Fruit fly (Drosophila melanogaster) whole organism, wandering third instar larva: Measurements from ENCODE around the gene CG4660.

Experiments used
- Abd-B ChIP-seq: fragments of >200 bp; optimal IDR thresholded peaks from 2 replicates; lab custom pipeline; 2017; ENCODE audit warnings: missing biosample characterization, missing genetic modification characterization
- CG32264 ChIP-seq: fragments of 200-800 bp; sonication (Bioruptor generic); optimal IDR thresholded peaks from 2 replicates; lab custom pipeline; 2016; ENCODE audit warnings: missing biosample characterization, missing genetic modification characterization
- CG9705 ChIP-seq: fragments of 200-800 bp; sonication (Bioruptor generic); optimal IDR thresholded peaks from 2 replicates; lab custom pipeline; 2018; ENCODE audit warnings: missing biosample characterization, mild to moderate bottlenecking, missing genetic modification characterization
- CrebA ChIP-seq: fragments of 200-800 bp; sonication (Bioruptor generic); optimal IDR thresholded peaks from 2 replicates; lab custom pipeline; 2016; ENCODE audit warnings: missing biosample characterization, mild to moderate bottlenecking, missing genetic modification characterization, borderline replicate concordance
- Dif ChIP-seq: fragments of 200-275, 200-300 bp; sonication (Bioruptor generic); optimal IDR thresholded peaks from 2 replicates; lab custom pipeline; 2018; ENCODE audit warnings: missing biosample characterization, missing genetic modification characterization; ENCODE audit not compliant: partially characterized antibody
- HLH106 ChIP-seq: fragments of 200-800 bp; optimal IDR thresholded peaks from 3 replicates; lab custom pipeline; 2019; ENCODE audit warnings: missing biosample characterization, mild to moderate bottlenecking, missing genetic modification characterization, moderate library complexity
- Hnf4 ChIP-seq: fragments of 200-800 bp; sonication (Bioruptor generic); optimal IDR thresholded peaks from 2 replicates; lab custom pipeline; 2016; ENCODE audit warnings: missing biosample characterization, mild to moderate bottlenecking, missing genetic modification characterization
- Hr78 ChIP-seq: fragments of >200 bp; optimal IDR thresholded peaks from 2 replicates; lab custom pipeline; 2017; ENCODE audit warnings: missing biosample characterization, missing genetic modification characterization
- Hr83 ChIP-seq: fragments of 200-300 bp; sonication (Bioruptor generic); optimal IDR thresholded peaks from 2 replicates; lab custom pipeline; 2016; ENCODE audit warnings: missing biosample characterization, mild to moderate bottlenecking, missing genetic modification characterization, moderate library complexity; ENCODE audit not compliant: poor library complexity, severe bottlenecking
- Jra ChIP-seq: sonication (Bioruptor generic); optimal IDR thresholded peaks from 2 replicates; lab custom pipeline; 2016; ENCODE audit warnings: missing biosample characterization, missing genetic modification characterization
- Mio ChIP-seq: sonication (Bioruptor generic); optimal IDR thresholded peaks from 2 replicates; lab custom pipeline; 2016; ENCODE audit warnings: missing biosample characterization, missing genetic modification characterization
- Myc ChIP-seq: fragments of >200 bp; optimal IDR thresholded peaks from 2 replicates; lab custom pipeline; 2017
- OdsH ChIP-seq: fragments of 200-800 bp; sonication (Bioruptor generic); optimal IDR thresholded peaks from 2 replicates; lab custom pipeline; 2016; ENCODE audit warnings: missing biosample characterization, mild to moderate bottlenecking, missing genetic modification characterization
- Rel ChIP-seq, 2 experiments: fragments of 200-800 bp; sonication (Bioruptor generic) in 1 of 2; optimal IDR thresholded peaks; 2 replicates in 1 of 2; 3 replicates in 1 of 2; lab custom pipeline; 2016 to 2019; ENCODE audit warnings: mild to moderate bottlenecking in 2 of 2, missing biosample characterization in 2 of 2, missing genetic modification characterization in 2 of 2, moderate library complexity in 1 of 2
- Sp1 ChIP-seq: fragments of 200-800 bp; sonication (Bioruptor generic); optimal IDR thresholded peaks from 3 replicates; lab custom pipeline; 2019; ENCODE audit warnings: missing biosample characterization, mild to moderate bottlenecking, missing genetic modification characterization, moderate library complexity
- Vsx2 ChIP-seq: fragments of 200-300, 225-300 bp; sonication (Bioruptor generic); optimal IDR thresholded peaks from 2 replicates; lab custom pipeline; 2018; ENCODE audit warnings: missing biosample characterization, missing genetic modification characterization; ENCODE audit not compliant: partially characterized antibody
- br ChIP-seq: fragments of 200-800 bp; sonication (Bioruptor generic); optimal IDR thresholded peaks from 2 replicates; lab custom pipeline; 2016; ENCODE audit warnings: missing biosample characterization, missing genetic modification characterization
- brk ChIP-seq: fragments of 200-800 bp; sonication (Bioruptor generic); optimal IDR thresholded peaks from 2 replicates; lab custom pipeline; 2016; ENCODE audit warnings: missing biosample characterization, mild to moderate bottlenecking, missing genetic modification characterization
- dl ChIP-seq, 2 experiments: fragments of 175-275, 200-275 bp in 1 of 2; fragments of 200-275 bp in 1 of 2; sonication (Bioruptor generic); optimal IDR thresholded peaks; lab custom pipeline; 2018; ENCODE audit warnings: mild to moderate bottlenecking in 2 of 2, missing biosample characterization in 2 of 2, missing genetic modification characterization in 2 of 2, moderate library complexity in 2 of 2; ENCODE audit not compliant: partially characterized antibody in 2 of 2, insufficient read depth in 1 of 2
- dmrt93B ChIP-seq: fragments of 200-800 bp; sonication (Bioruptor generic); optimal IDR thresholded peaks from 2 replicates; lab custom pipeline; 2018; ENCODE audit warnings: missing biosample characterization, mild to moderate bottlenecking, missing genetic modification characterization
- dsf ChIP-seq: sonication (Bioruptor generic); optimal IDR thresholded peaks from 2 replicates; lab custom pipeline; 2016; ENCODE audit warnings: missing biosample characterization, missing genetic modification characterization, borderline replicate concordance
- ey ChIP-seq: fragments of 200-800 bp; sonication (Bioruptor generic); optimal IDR thresholded peaks from 2 replicates; lab custom pipeline; 2016; ENCODE audit warnings: missing biosample characterization, missing genetic modification characterization
- foxo ChIP-seq, 2 experiments: fragments of 200-800 bp; sonication (Bioruptor generic); optimal IDR thresholded peaks; 2 replicates in 1 of 2; 3 replicates in 1 of 2; lab custom pipeline; 2016 to 2017; ENCODE audit warnings: missing biosample characterization in 2 of 2, missing genetic modification characterization in 2 of 2
- fru ChIP-seq: fragments of 200-800 bp; sonication (Bioruptor generic); optimal IDR thresholded peaks from 3 replicates; lab custom pipeline; 2016; ENCODE audit warnings: missing biosample characterization, mild to moderate bottlenecking, missing genetic modification characterization
- h ChIP-seq: fragments of 200-800 bp; sonication (Bioruptor generic); optimal IDR thresholded peaks from 3 replicates; lab custom pipeline; 2016; ENCODE audit warnings: missing biosample characterization, mild to moderate bottlenecking, missing genetic modification characterization
- jim ChIP-seq: fragments of 175-275, 200-325 bp; sonication (Bioruptor generic); optimal IDR thresholded peaks from 2 replicates; lab custom pipeline; 2016; ENCODE audit warnings: missing biosample characterization, mild to moderate bottlenecking, missing genetic modification characterization
- pan ChIP-seq: fragments of >200 bp; optimal IDR thresholded peaks from 2 replicates; lab custom pipeline; 2017
- psq ChIP-seq: fragments of 200-800 bp; sonication (Bioruptor generic); optimal IDR thresholded peaks from 3 replicates; lab custom pipeline; 2017; ENCODE audit warnings: missing biosample characterization, mild to moderate bottlenecking, missing genetic modification characterization, moderate library complexity
- rgr ChIP-seq: fragments of 200-800 bp; sonication (Bioruptor generic); optimal IDR thresholded peaks from 3 replicates; lab custom pipeline; 2016; ENCODE audit warnings: missing biosample characterization, mild to moderate bottlenecking, missing genetic modification characterization
- sage ChIP-seq: fragments of 200-800 bp; sonication (Bioruptor generic); optimal IDR thresholded peaks from 2 replicates; lab custom pipeline; 2016; ENCODE audit warnings: missing biosample characterization, mild to moderate bottlenecking, missing genetic modification characterization
- tai ChIP-seq: sonication (Bioruptor generic); optimal IDR thresholded peaks from 2 replicates; lab custom pipeline; 2016; ENCODE audit warnings: missing biosample characterization, missing genetic modification characterization
- usp ChIP-seq: fragments of >200 bp; optimal IDR thresholded peaks from 2 replicates; lab custom pipeline; 2017; ENCODE audit warnings: missing biosample characterization, missing genetic modification characterization
- woc ChIP-seq: sonication (Bioruptor generic); optimal IDR thresholded peaks from 2 replicates; lab custom pipeline; 2016; ENCODE audit warnings: missing biosample characterization, mild to moderate bottlenecking, missing genetic modification characterization

The CG4660 gene

dm6 chrX:6067281-6068008 lies 13.7 kb downstream of the CG4660 start, which contains the start of gene CG5928:
TSS of gene CG5928 (plus strand) at chrX:6067958.
- no peak for TF ChIP-seq foxo (GFP tag; optimal IDR thresholded peaks at IDR 0.05; lab: Kevin White, UChicago)
- TF ChIP-seq brk (GFP tag; lab: Kevin White, UChicago) = no peak
- no peak for TF ChIP-seq Myc (lab: Kevin White, UChicago)
- TF ChIP-seq Hnf4 = no peak
- no peak for TF ChIP-seq Vsx2
- TF ChIP-seq ey (GFP tag; lab: Kevin White, UChicago) = no peak
- TF ChIP-seq Sp1 = no peak
- TF ChIP-seq woc (GFP tag; lab: Kevin White, UChicago) = no peak
- TF ChIP-seq CG9705 (GFP tag; lab: Kevin White, UChicago) = no peak
- TF ChIP-seq usp (GFP tag; lab: Kevin White, UChicago) = no peak

- TF ChIP-seq fru (GFP tag; lab: Kevin White, UChicago) (no peak), jim (GFP tag; lab: Kevin White, UChicago) (no peak), h (no peak), Dif (GFP tag; lab: Kevin White, UChicago) (no peak), sage (GFP tag; lab: Kevin White, UChicago) (no peak), tai (GFP tag; lab: Kevin White, UChicago) (no peak), foxo (GFP tag; optimal IDR thresholded peaks at IDR 0.05; lab: Kevin White, UChicago) (no peak), woc (GFP tag; lab: Kevin White, UChicago) (no peak), brk (GFP tag; lab: Kevin White, UChicago) (no peak), HLH106 (tag; lab: Kevin White, UChicago) (no peak), Sp1 (no peak), dsf (GFP tag; lab: Kevin White, UChicago) (no peak), CrebA (no peak), Hnf4 (no peak)
Measured at dm6 chrX:6066316-6066715, 14.9 kb downstream of the CG4660 start, which contains the start of gene CG43115. TSS of gene CG43115 (minus strand) at chrX:6066416.

dm6 chrX:6064508-6064907 lies 16.7 kb downstream of the CG4660 start:
- TF ChIP-seq h (no peak), pan (lab: Kevin White, UChicago) (no peak), psq (no peak), CG32264 (GFP tag; lab: Kevin White, UChicago) (no peak), Mio (no peak), OdsH (GFP tag; lab: Kevin White, UChicago) (no peak), usp (GFP tag; lab: Kevin White, UChicago) (no peak), dl (GFP tag; optimal IDR thresholded peaks at IDR 0.05; lab: Kevin White, UChicago; ENCODE audit: insufficient read depth in 1 of 2, partially characterized antibody in 2 of 2) (no peak), Hr83 (GFP tag; lab: Kevin White, UChicago) (no peak)

dm6 chrX:6062160-6062559 lies 19.0 kb downstream of the CG4660 start:
- TF ChIP-seq tai (GFP tag; lab: Kevin White, UChicago) = no peak
- no peak for TF ChIP-seq ey (GFP tag; lab: Kevin White, UChicago)
- TF ChIP-seq sage (GFP tag; lab: Kevin White, UChicago) = no peak
- TF ChIP-seq Vsx2 = no peak
- no peak for TF ChIP-seq Rel (GFP tag; optimal IDR thresholded peaks at IDR 0.05; lab: Kevin White, UChicago)
- peak; percentile 100 for TF ChIP-seq Rel (tag; optimal IDR thresholded peaks at IDR 0.05; lab: Kevin White, UChicago)
- no peak for TF ChIP-seq jim (GFP tag; lab: Kevin White, UChicago)
- TF ChIP-seq h = peak; percentile 38

- TF ChIP-seq Myc (lab: Kevin White, UChicago) = no peak
- no peak for TF ChIP-seq sage (GFP tag; lab: Kevin White, UChicago)
- no peak for TF ChIP-seq brk (GFP tag; lab: Kevin White, UChicago)
- peak; percentile 71 for TF ChIP-seq fru (GFP tag; lab: Kevin White, UChicago)
- TF ChIP-seq Jra (GFP tag; lab: Kevin White, UChicago) = no peak
- no peak for TF ChIP-seq Hr78 (GFP tag; lab: Kevin White, UChicago)
- peak; percentile 5 for TF ChIP-seq HLH106 (tag; lab: Kevin White, UChicago)
- no peak for TF ChIP-seq jim (GFP tag; lab: Kevin White, UChicago)
- TF ChIP-seq foxo (GFP tag; optimal IDR thresholded peaks at IDR 0.05; lab: Kevin White, UChicago) = peak in 1 of 2 experiments; percentile 63
- TF ChIP-seq psq = peak; percentile 1
- no peak for TF ChIP-seq dsf (GFP tag; lab: Kevin White, UChicago)
- TF ChIP-seq br = peak; percentile 47
- TF ChIP-seq rgr (GFP tag; lab: Kevin White, UChicago) = peak; percentile 52
- peak; percentile 18 for TF ChIP-seq OdsH (GFP tag; lab: Kevin White, UChicago)
- peak; percentile 20 for TF ChIP-seq dmrt93B (GFP tag; lab: Kevin White, UChicago)
- peak; percentile 49 for TF ChIP-seq ey (GFP tag; lab: Kevin White, UChicago)
- peak; percentile 1 for TF ChIP-seq Sp1
- peak; percentile 62 for TF ChIP-seq h
- no peak for TF ChIP-seq Hr83 (GFP tag; lab: Kevin White, UChicago)
- TF ChIP-seq Abd-B = no peak
- TF ChIP-seq pan (lab: Kevin White, UChicago) = no peak
Measured at dm6 chrX:6059135-6059824, 21.9 kb downstream of the CG4660 start.
